Worm (Caenorhabditis elegans): Measurements from ENCODE around the gene C13F10.1.

C13F10.1 gene

DNA sequence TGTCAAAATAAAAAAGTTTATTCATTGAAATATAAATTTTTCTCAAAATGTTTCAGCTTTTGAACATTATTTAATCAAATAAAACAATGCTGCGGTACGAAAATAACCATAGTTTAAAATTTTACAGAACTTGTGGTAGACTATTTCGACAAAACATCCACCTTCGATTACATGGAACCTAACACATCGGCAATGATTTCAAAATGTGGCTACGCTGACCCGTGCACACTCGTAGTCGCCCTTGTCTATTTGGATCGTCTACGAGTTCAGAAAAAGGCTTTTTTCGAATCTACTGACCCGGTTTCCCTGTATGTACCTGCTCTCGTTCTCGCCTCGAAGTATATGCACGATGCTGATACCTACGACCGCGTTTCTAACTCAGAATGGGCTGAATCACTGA lies 26.8 kb upstream of the C13F10.1 start:
- no peak for TF ChIP-seq drap-1 (GFP tag; optimal IDR thresholded peaks at IDR 0.05)
- TF ChIP-seq snpc-4 (tag; optimal IDR thresholded peaks at IDR 0.05): no peak
- TF ChIP-seq elt-3 (tag; optimal IDR thresholded peaks at IDR 0.05): no peak
- TF ChIP-seq tbx-8 (GFP tag; optimal IDR thresholded peaks at IDR 0.05): no peak
- no peak for TF ChIP-seq pha-4 (tag; optimal IDR thresholded peaks at IDR 0.05)
- TF ChIP-seq hlh-1 (tag; optimal IDR thresholded peaks at IDR 0.05): no peak
- TF ChIP-seq lsy-2 (tag; optimal IDR thresholded peaks at IDR 0.05): no peak
- no peak for TF ChIP-seq ham-2 (GFP tag; optimal IDR thresholded peaks at IDR 0.05)
- no peak for TF ChIP-seq nhr-237 (tag; optimal IDR thresholded peaks at IDR 0.05)
- no peak for TF ChIP-seq unc-120 (tag; optimal IDR thresholded peaks at IDR 0.05; ENCODE audit: poor library complexity, severe bottlenecking)
- no peak for TF ChIP-seq ceh-39 (tag; optimal IDR thresholded peaks at IDR 0.05)

DNA sequence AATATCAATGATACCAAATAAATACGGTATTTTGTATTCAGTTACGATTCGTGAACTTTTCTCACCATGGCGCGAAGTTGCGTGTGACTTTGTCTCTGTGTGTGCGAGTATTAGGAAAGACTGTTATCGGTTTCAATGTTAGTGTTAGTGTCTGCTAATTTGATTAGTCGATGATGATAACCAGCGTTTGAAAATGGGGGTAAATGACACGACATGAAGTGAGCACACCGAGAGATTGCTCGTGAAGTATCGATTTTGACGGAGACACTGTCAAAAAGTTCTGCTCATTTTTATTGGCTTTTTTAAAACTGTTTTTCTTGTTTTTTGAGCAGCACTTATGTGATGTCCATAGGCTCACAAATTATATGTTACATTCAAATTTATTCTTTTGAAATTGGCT lies 25.5 kb upstream of the C13F10.1 start:
- no peak for TF ChIP-seq flh-1 (GFP tag; optimal IDR thresholded peaks at IDR 0.05)
- no peak for TF ChIP-seq unc-39 (tag; optimal IDR thresholded peaks at IDR 0.05)

DNA sequence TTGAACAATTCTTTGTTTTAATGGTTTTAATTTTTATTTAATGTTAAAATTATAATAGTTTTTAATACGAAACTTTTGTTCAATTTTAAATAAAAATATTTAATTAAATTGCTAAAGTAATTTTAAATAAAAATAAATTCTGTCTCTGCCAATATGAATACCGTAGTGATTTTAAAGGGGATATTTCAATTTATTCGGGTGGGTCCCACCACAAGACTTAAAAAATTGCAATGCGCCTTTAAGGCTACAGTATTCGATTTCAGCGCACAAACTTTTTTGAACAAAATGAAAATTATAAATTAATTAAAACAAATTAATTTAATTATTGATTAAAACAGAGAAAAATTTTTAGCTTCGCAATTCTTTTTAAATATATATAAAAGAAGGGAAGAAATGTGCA lies 24.8 kb upstream of the C13F10.1 start:
- TF ChIP-seq blmp-1 (tag; optimal IDR thresholded peaks at IDR 0.05) (no peak), mab-5 (tag; optimal IDR thresholded peaks at IDR 0.05) (no peak), nhr-28 (tag; optimal IDR thresholded peaks at IDR 0.05) (no peak), hlh-1 (tag; optimal IDR thresholded peaks at IDR 0.05) (no peak), mep-1 (tag; optimal IDR thresholded peaks at IDR 0.05) (no peak), lin-13 (tag; optimal IDR thresholded peaks at IDR 0.05) (no peak), sem-2 (GFP tag; optimal IDR thresholded peaks at IDR 0.05) (no peak), tbx-8 (GFP tag; optimal IDR thresholded peaks at IDR 0.05) (no peak), elt-1 (tag; optimal IDR thresholded peaks at IDR 0.05; ENCODE audit: borderline replicate concordance, insufficient read depth) (no peak), cnd-1 (tag; optimal IDR thresholded peaks at IDR 0.05) (no peak), elt-3 (tag; optimal IDR thresholded peaks at IDR 0.05) (no peak), ceh-43 (GFP tag; optimal IDR thresholded peaks at IDR 0.05) (no peak), M03D4.4 (tag; optimal IDR thresholded peaks at IDR 0.05) (no peak), unc-120 (tag; optimal IDR thresholded peaks at IDR 0.05; ENCODE audit: poor library complexity, severe bottlenecking) (no peak), unc-39 (tag; optimal IDR thresholded peaks at IDR 0.05) (no peak), nhr-76 (tag; optimal IDR thresholded peaks at IDR 0.05) (no peak)

- TF ChIP-seq lsy-2 (tag; optimal IDR thresholded peaks at IDR 0.05) (no peak), M03D4.4 (tag; optimal IDR thresholded peaks at IDR 0.05) (no peak), blmp-1 (tag; optimal IDR thresholded peaks at IDR 0.05) (no peak), tbx-8 (GFP tag; optimal IDR thresholded peaks at IDR 0.05) (no peak), elt-1 (tag; optimal IDR thresholded peaks at IDR 0.05; ENCODE audit: borderline replicate concordance, insufficient read depth) (no peak), mab-5 (tag; optimal IDR thresholded peaks at IDR 0.05) (no peak), unc-39 (tag; optimal IDR thresholded peaks at IDR 0.05) (no peak), nhr-237 (tag; optimal IDR thresholded peaks at IDR 0.05) (no peak), hlh-1 (tag; optimal IDR thresholded peaks at IDR 0.05) (no peak), unc-120 (tag; optimal IDR thresholded peaks at IDR 0.05; ENCODE audit: poor library complexity, severe bottlenecking) (no peak), ham-2 (GFP tag; optimal IDR thresholded peaks at IDR 0.05) (no peak), mep-1 (tag; optimal IDR thresholded peaks at IDR 0.05) (no peak), ceh-43 (GFP tag; optimal IDR thresholded peaks at IDR 0.05) (no peak), lin-32 (GFP tag; optimal IDR thresholded peaks at IDR 0.05) (no peak), ztf-11 (tag; optimal IDR thresholded peaks at IDR 0.05) (no peak), mls-2 (tag; optimal IDR thresholded peaks at IDR 0.05) (no peak), bed-3 (GFP tag; optimal IDR thresholded peaks at IDR 0.05) (no peak), cnd-1 (tag; optimal IDR thresholded peaks at IDR 0.05) (no peak)
Measured at ce11 chrV:7199932-7200331, 23.9 kb upstream of the C13F10.1 start, which contains the start of gene F09G2.1. TSS of gene F09G2.1 (plus strand) at chrV:7200232.

ce11 chrV:7201353-7201752 lies 22.5 kb upstream of the C13F10.1 start:
- TF ChIP-seq ceh-83 (GFP tag; optimal IDR thresholded peaks at IDR 0.05) (no peak), blmp-1 (tag; optimal IDR thresholded peaks at IDR 0.05) (no peak), flh-1 (GFP tag; optimal IDR thresholded peaks at IDR 0.05) (no peak), nhr-12 (tag; optimal IDR thresholded peaks at IDR 0.05) (no peak), elt-1 (tag; optimal IDR thresholded peaks at IDR 0.05; ENCODE audit: borderline replicate concordance, insufficient read depth) (no peak), unc-120 (tag; optimal IDR thresholded peaks at IDR 0.05; ENCODE audit: poor library complexity, severe bottlenecking) (no peak), unc-39 (tag; optimal IDR thresholded peaks at IDR 0.05) (no peak), lsy-2 (tag; optimal IDR thresholded peaks at IDR 0.05) (no peak), tbx-8 (GFP tag; optimal IDR thresholded peaks at IDR 0.05) (no peak), ztf-11 (tag; optimal IDR thresholded peaks at IDR 0.05) (no peak), ceh-39 (tag; optimal IDR thresholded peaks at IDR 0.05) (no peak)
